Worm (Caenorhabditis elegans): ENCODE measurements around the gene sptf-2.

Gene sptf-2

ce11 chrII:8630088-8630487 lies 4.8 kb downstream of the sptf-2 start, which contains the start of gene T22C8.6:
TSS of gene T22C8.6 (minus strand) at chrII:8630281.
- TF ChIP-seq W03F9.2 (tag; optimal IDR thresholded peaks at IDR 0.05) (no peak), dao-5 (tag; optimal IDR thresholded peaks at IDR 0.05) (no peak), him-1 (tag; optimal IDR thresholded peaks at IDR 0.05) (no peak)

- TF ChIP-seq W03F9.2 (tag; optimal IDR thresholded peaks at IDR 0.05) (no peak), dao-5 (tag; optimal IDR thresholded peaks at IDR 0.05) (no peak), him-1 (tag; optimal IDR thresholded peaks at IDR 0.05) (no peak)
Measured at ce11 chrII:8631766-8632165, 6.5 kb downstream of the sptf-2 start.

ce11 chrII:8634386-8634785 lies 9.1 kb downstream of the sptf-2 start, which contains the start of gene cutl-12:
TSS of gene cutl-12 (minus strand) at chrII:8634486.
- TF ChIP-seq him-1 (tag; optimal IDR thresholded peaks at IDR 0.05): no peak
- no peak for TF ChIP-seq dao-5 (tag; optimal IDR thresholded peaks at IDR 0.05)
- TF ChIP-seq W03F9.2 (tag; optimal IDR thresholded peaks at IDR 0.05): no peak

DNA sequence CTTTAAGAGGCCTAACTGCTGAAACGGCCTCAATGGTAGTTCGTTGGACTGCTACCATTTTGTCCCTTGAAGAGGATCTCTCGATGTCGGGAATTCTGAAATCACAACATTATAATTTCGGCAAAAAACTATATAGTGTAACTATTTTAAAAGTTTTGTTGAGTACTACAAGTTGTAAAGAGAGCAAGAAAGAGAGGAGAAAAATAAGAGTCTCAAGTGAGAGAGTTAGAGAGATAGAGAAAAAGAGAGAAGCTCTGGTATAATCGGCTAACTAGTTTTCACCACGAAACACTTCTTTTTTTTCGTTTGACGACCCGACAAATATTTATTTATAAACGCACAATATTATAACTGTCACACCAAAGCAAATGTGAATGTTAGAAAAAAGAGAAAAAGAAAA lies 12.4 kb downstream of the sptf-2 start, which contains the start of gene vab-9:
TSS of gene vab-9 (minus strand) at position 101 of the 400 bp plus-strand sequence.
- TF ChIP-seq W03F9.2 (tag; optimal IDR thresholded peaks at IDR 0.05) (no peak), dao-5 (tag; optimal IDR thresholded peaks at IDR 0.05) (no peak), him-1 (tag; optimal IDR thresholded peaks at IDR 0.05) (no peak)

- no peak for TF ChIP-seq dao-5 (tag; optimal IDR thresholded peaks at IDR 0.05)
- no peak for TF ChIP-seq W03F9.2 (tag; optimal IDR thresholded peaks at IDR 0.05)
- no peak for TF ChIP-seq him-1 (tag; optimal IDR thresholded peaks at IDR 0.05)
Measured at ce11 chrII:8639553-8639952, 14.3 kb downstream of the sptf-2 start.

DNA sequence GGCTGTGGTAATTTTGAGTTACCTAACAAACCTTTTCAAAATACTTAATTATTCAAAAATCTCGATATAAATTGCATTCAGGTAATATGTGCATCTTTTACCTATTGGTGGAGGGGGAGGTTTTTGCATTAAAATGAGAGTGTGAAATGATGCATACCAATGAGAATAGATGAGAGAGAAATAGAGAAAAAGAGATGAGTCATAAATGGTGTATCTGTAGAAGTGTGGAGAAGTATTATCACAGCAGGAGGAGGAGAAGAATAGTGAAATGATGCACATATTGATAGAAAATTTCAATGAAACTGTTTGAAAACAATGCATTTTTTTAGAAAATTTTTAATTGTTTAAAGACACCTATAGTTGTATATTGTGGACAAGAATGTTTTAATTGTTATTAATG lies 15.2 kb downstream of the sptf-2 start:
- TF ChIP-seq him-1 (tag; optimal IDR thresholded peaks at IDR 0.05) (no peak), W03F9.2 (tag; optimal IDR thresholded peaks at IDR 0.05) (no peak), dao-5 (tag; optimal IDR thresholded peaks at IDR 0.05) (no peak)

ce11 chrII:8641131-8641530 lies 15.9 kb downstream of the sptf-2 start, which contains the start of gene D2085.7:
TSS of gene D2085.7 (plus strand) at chrII:8641381.
- no peak for TF ChIP-seq him-1 (tag; optimal IDR thresholded peaks at IDR 0.05)
- TF ChIP-seq W03F9.2 (tag; optimal IDR thresholded peaks at IDR 0.05): no peak
- TF ChIP-seq dao-5 (tag; optimal IDR thresholded peaks at IDR 0.05): no peak

ce11 chrII:8642376-8642775 lies 17.1 kb downstream of the sptf-2 start:
- TF ChIP-seq dao-5 (tag; optimal IDR thresholded peaks at IDR 0.05): no peak
- no peak for TF ChIP-seq W03F9.2 (tag; optimal IDR thresholded peaks at IDR 0.05)
- no peak for TF ChIP-seq him-1 (tag; optimal IDR thresholded peaks at IDR 0.05)

DNA sequence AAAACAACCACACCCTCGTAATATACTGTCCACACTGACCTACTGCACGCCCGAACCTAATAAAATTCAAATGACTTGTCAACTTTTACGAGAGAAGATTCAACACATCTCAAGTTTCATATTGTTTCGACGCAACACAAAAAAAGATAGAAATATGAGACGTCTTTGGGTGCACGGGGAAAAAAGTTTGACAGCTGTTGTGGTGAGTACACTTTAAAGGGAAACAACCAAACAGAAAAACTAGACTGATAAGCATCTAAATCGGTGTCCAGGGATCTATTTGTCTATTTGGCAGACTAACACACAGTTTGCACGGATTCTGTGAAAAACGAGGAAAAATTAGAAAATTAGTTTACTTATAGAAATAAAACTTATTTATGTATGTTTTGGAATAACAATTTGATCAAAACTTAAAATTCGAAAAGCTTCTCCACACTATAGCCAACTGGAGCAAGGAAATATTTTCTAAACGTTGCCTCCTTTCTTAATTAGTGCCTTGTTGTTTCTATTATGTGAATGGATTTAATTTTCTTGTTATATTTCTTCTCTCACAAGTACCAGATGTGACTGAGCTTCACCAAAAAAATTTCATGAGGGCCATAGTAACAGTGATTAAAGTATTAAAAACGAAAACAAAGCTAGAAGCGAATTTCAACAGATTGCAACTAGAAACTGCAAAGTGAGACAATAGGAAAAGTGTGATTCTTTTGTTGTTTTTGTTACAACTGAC lies 18.5 kb downstream of the sptf-2 start:
- TF ChIP-seq W03F9.2 (tag; optimal IDR thresholded peaks at IDR 0.05) (no peak), dao-5 (tag; optimal IDR thresholded peaks at IDR 0.05) (no peak), him-1 (tag; optimal IDR thresholded peaks at IDR 0.05) (no peak)

ce11 chrII:8646437-8646836 lies 21.2 kb downstream of the sptf-2 start:
- no peak for TF ChIP-seq him-1 (tag; optimal IDR thresholded peaks at IDR 0.05)
- TF ChIP-seq dao-5 (tag; optimal IDR thresholded peaks at IDR 0.05): no peak
- TF ChIP-seq W03F9.2 (tag; optimal IDR thresholded peaks at IDR 0.05): no peak

ce11 chrII:8648843-8649242 lies 23.6 kb downstream of the sptf-2 start:
- no peak for TF ChIP-seq him-1 (tag; optimal IDR thresholded peaks at IDR 0.05)
- TF ChIP-seq W03F9.2 (tag; optimal IDR thresholded peaks at IDR 0.05): no peak
- no peak for TF ChIP-seq dao-5 (tag; optimal IDR thresholded peaks at IDR 0.05)

ce11 chrII:8650644-8651159 lies 25.4 kb downstream of the sptf-2 start, which contains the start of gene pyr-1:
TSS of gene pyr-1 (plus strand) at chrII:8651109.
- TF ChIP-seq dao-5 (tag; optimal IDR thresholded peaks at IDR 0.05): no peak

DNA sequence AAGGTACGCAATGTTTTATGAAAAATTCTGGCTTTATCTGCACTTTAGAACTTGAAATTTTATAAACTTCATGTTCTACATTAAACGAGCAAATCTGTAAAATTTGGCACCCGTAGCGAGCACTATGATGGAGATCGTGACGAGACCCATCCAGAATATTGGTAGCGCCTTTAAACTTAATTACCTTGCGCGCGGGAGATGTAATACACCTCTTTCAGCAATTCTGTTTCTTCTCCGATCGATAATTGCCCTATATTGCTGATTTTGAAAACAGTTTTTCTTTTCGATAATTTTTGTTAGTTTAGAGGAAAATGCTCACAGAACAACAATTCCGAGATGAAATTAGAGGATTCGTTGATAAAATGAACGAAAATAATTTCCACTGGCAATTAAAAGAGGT lies 33.6 kb downstream of the sptf-2 start, which contains the start of gene atg-10:
TSS of gene atg-10 (plus strand) at position 301 of the 400 bp plus-strand sequence.
- TF ChIP-seq W03F9.2 (tag; optimal IDR thresholded peaks at IDR 0.05): no peak
- TF ChIP-seq him-1 (tag; optimal IDR thresholded peaks at IDR 0.05): no peak
- no peak for TF ChIP-seq dao-5 (tag; optimal IDR thresholded peaks at IDR 0.05)

- TF ChIP-seq W03F9.2 (tag; optimal IDR thresholded peaks at IDR 0.05) (no peak), dao-5 (tag; optimal IDR thresholded peaks at IDR 0.05) (no peak), him-1 (tag; optimal IDR thresholded peaks at IDR 0.05) (no peak)
Measured at ce11 chrII:8661539-8661938, 36.3 kb downstream of the sptf-2 start, which contains the start of the genes piga-1 and eif-2Bepsilon. TSS of gene piga-1 (minus strand) at chrII:8661712. TSS of gene eif-2Bepsilon (plus strand) at chrII:8661869.
